Worm (Caenorhabditis elegans): ENCODE measurements around the gene C18E9.8.

- TF ChIP-seq tbx-2 (tag; optimal IDR thresholded peaks at IDR 0.05) (no peak), dpl-1 (GFP tag; optimal IDR thresholded peaks at IDR 0.05) (no peak), nhr-237 (tag; optimal IDR thresholded peaks at IDR 0.05) (no peak), ama-1 (optimal IDR thresholded peaks at IDR 0.05) (no peak), zag-1 (tag; optimal IDR thresholded peaks at IDR 0.05) (no peak), jun-1 (tag; optimal IDR thresholded peaks at IDR 0.05) (no peak), unc-86 (tag; optimal IDR thresholded peaks at IDR 0.05) (no peak), lin-14 (GFP tag; optimal IDR thresholded peaks at IDR 0.05) (no peak), nhr-19 (GFP tag; conservative IDR thresholded peaks at IDR 0.05) (no peak), F16B12.6 (tag; optimal IDR thresholded peaks at IDR 0.05) (no peak), lin-13 (GFP tag; optimal IDR thresholded peaks at IDR 0.05) (no peak), elt-3 (tag; optimal IDR thresholded peaks at IDR 0.05) (no peak)
Observed at ce11 chrII:9021625-9022024, 33.8 kb upstream of the C18E9.8 start.

Measured in whole organism, L1 larva.